Worm (Caenorhabditis elegans) whole organism, L3 larva: ENCODE measurements around the gene F31F6.2.

ENCODE experiments used
- R02D3.7 ChIP-seq: fragments of 150-350 bp; optimal IDR thresholded peaks from 2 replicates; lab custom pipeline; 2014; ENCODE audit warnings: missing biosample characterization, missing genetic modification characterization
- aly-2 ChIP-seq: fragments of 150-350 bp; optimal IDR thresholded peaks from 2 replicates; lab custom pipeline; 2014; ENCODE audit warnings: missing biosample characterization, missing genetic modification characterization
- ceh-28 ChIP-seq: fragments of 150-350 bp; optimal IDR thresholded peaks from 2 replicates; lab custom pipeline; 2014; ENCODE audit warnings: missing biosample characterization, missing genetic modification reagents, missing genetic modification characterization
- ceh-9 ChIP-seq: sonication (generic microtip); optimal IDR thresholded peaks from 2 replicates; lab custom pipeline; 2018; ENCODE audit warnings: missing biosample characterization, missing genetic modification characterization
- daf-12 ChIP-seq: fragments of 150-350 bp; optimal IDR thresholded peaks from 2 replicates; lab custom pipeline; 2014; ENCODE audit warnings: missing biosample characterization, missing genetic modification reagents, missing genetic modification characterization
- egl-5 ChIP-seq: fragments of 150-350 bp; optimal IDR thresholded peaks from 2 replicates; lab custom pipeline; 2017; ENCODE audit warnings: missing biosample characterization, missing genetic modification reagents, missing genetic modification characterization, inconsistent platforms
- elt-1 ChIP-seq: fragments of 150-350 bp; optimal IDR thresholded peaks from 2 replicates; lab custom pipeline; 2014; ENCODE audit warnings: missing biosample characterization, missing genetic modification characterization
- elt-3 ChIP-seq, 3 experiments: fragments of 150-350 bp in 1 of 3; sonication (generic microtip) in 2 of 3; optimal IDR thresholded peaks; 2 replicates in 2 of 3; 4 replicates in 1 of 3; lab custom pipeline; 2014 to 2017; ENCODE audit warnings: missing biosample characterization in 3 of 3, missing genetic modification characterization in 3 of 3
- eor-1 ChIP-seq, 2 experiments: fragments of 150-350 bp; optimal IDR thresholded peaks; 2 replicates each; lab custom pipeline; 2014 to 2018; ENCODE audit warnings: missing biosample characterization in 2 of 2, missing genetic modification characterization in 2 of 2
- fkh-10 ChIP-seq: sonication (generic microtip); optimal IDR thresholded peaks from 2 replicates; lab custom pipeline; 2017; ENCODE audit warnings: missing biosample characterization, missing genetic modification reagents, missing genetic modification characterization
- fos-1 ChIP-seq: fragments of 150-350 bp; optimal IDR thresholded peaks from 2 replicates; lab custom pipeline; 2014; ENCODE audit warnings: missing biosample characterization, missing genetic modification characterization
- jun-1 ChIP-seq: fragments of 150-350 bp; optimal IDR thresholded peaks from 2 replicates; lab custom pipeline; 2014; ENCODE audit warnings: missing biosample characterization, missing genetic modification reagents, missing genetic modification characterization
- lsy-12 ChIP-seq: sonication (generic microtip); optimal IDR thresholded peaks from 2 replicates; lab custom pipeline; 2016; ENCODE audit warnings: mild to moderate bottlenecking, missing genetic modification characterization, missing compliant biosample characterization
- mdl-1 ChIP-seq: fragments of 150-350 bp; optimal IDR thresholded peaks from 2 replicates; lab custom pipeline; 2014; ENCODE audit warnings: missing biosample characterization, missing genetic modification characterization
- mml-1 ChIP-seq: fragments of 150-350 bp; sonication (generic microtip); optimal IDR thresholded peaks from 3 replicates; lab custom pipeline; 2014; ENCODE audit warnings: missing biosample characterization, missing genetic modification characterization
- nfya-1 ChIP-seq: sonication (generic microtip); optimal IDR thresholded peaks from 2 replicates; lab custom pipeline; 2017; ENCODE audit warnings: missing genetic modification characterization, mild to moderate bottlenecking, missing compliant biosample characterization, antibody characterized with exemption, moderate library complexity; ENCODE audit not compliant: insufficient read depth
- nhr-11 ChIP-seq: fragments of 150-350 bp; optimal IDR thresholded peaks from 2 replicates; lab custom pipeline; 2014; ENCODE audit warnings: missing biosample characterization, missing genetic modification characterization
- nhr-237 ChIP-seq: fragments of 150-350 bp; optimal IDR thresholded peaks from 2 replicates; lab custom pipeline; 2014; ENCODE audit warnings: missing biosample characterization, missing genetic modification characterization
- nhr-28 ChIP-seq: fragments of 150-350 bp; optimal IDR thresholded peaks from 2 replicates; lab custom pipeline; 2014; ENCODE audit warnings: missing biosample characterization, missing genetic modification characterization
- nhr-43 ChIP-seq: sonication (generic microtip); optimal IDR thresholded peaks from 2 replicates; lab custom pipeline; 2016; ENCODE audit warnings: mild to moderate bottlenecking, missing genetic modification characterization, missing compliant biosample characterization; ENCODE audit not compliant: poor library complexity, severe bottlenecking
- nhr-67 ChIP-seq: fragments of 150-350 bp; optimal IDR thresholded peaks from 2 replicates; lab custom pipeline; 2014; ENCODE audit warnings: missing biosample characterization, missing genetic modification characterization
- nhr-76 ChIP-seq: fragments of 150-350 bp; sonication (generic microtip); optimal IDR thresholded peaks from 5 replicates; lab custom pipeline; 2014; ENCODE audit warnings: missing biosample characterization, missing genetic modification characterization
- pha-4 ChIP-seq: fragments of 150-350 bp; optimal IDR thresholded peaks from 2 replicates; lab custom pipeline; 2014; ENCODE audit warnings: missing biosample characterization, missing genetic modification reagents, missing genetic modification characterization
- pqm-1 ChIP-seq: fragments of 150-350 bp; optimal IDR thresholded peaks from 2 replicates; lab custom pipeline; 2017; ENCODE audit warnings: missing biosample characterization, missing genetic modification characterization, inconsistent platforms
- sea-2 ChIP-seq: fragments of 150-350 bp; sonication (generic microtip); optimal IDR thresholded peaks from 4 replicates; lab custom pipeline; 2014; ENCODE audit warnings: missing biosample characterization, missing genetic modification reagents, missing genetic modification characterization
- skn-1 ChIP-seq: fragments of 150-350 bp; optimal IDR thresholded peaks from 2 replicates; lab custom pipeline; 2014; ENCODE audit warnings: missing biosample characterization, missing genetic modification characterization
- snpc-4 ChIP-seq: fragments of 150-350 bp; optimal IDR thresholded peaks from 2 replicates; lab custom pipeline; 2014; ENCODE audit warnings: missing biosample characterization, missing genetic modification characterization
- tbx-2 ChIP-seq: sonication (generic microtip); optimal IDR thresholded peaks from 2 replicates; lab custom pipeline; 2016; ENCODE audit warnings: mild to moderate bottlenecking, missing genetic modification characterization, missing compliant biosample characterization
- unc-39 ChIP-seq: sonication (generic microtip); optimal IDR thresholded peaks from 4 replicates; lab custom pipeline; 2017; ENCODE audit warnings: missing biosample characterization, missing genetic modification characterization
- ztf-4 ChIP-seq: fragments of 150-350 bp; optimal IDR thresholded peaks from 2 replicates; lab custom pipeline; 2014; ENCODE audit warnings: missing biosample characterization, missing genetic modification characterization

F31F6.2 gene

DNA sequence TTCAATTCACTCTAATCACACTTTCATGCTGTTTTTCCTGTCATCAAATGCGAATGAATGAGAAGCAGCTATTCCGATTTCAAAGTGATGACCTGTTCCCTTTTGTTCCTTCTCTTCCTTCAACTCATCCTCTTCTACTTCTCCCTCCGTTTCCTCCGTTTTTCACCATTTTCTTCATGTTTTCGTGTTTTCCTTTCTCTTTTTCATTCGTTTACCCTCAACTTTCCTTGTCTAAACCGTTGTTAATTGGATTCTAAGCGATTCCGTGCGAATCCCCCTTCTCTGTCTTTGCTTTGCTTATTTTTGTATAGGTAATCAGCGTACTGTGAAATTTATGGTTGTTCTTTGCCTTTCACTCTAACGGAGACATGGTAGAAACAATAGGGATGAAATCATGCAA lies 14.2 kb upstream of the F31F6.2 start:
- no peak for TF ChIP-seq R02D3.7 (tag; lab: Kevin White, UChicago)
- TF ChIP-seq mdl-1 (tag; lab: Kevin White, UChicago): no peak
- TF ChIP-seq ceh-9: no peak
- no peak for TF ChIP-seq ceh-28 (tag; lab: Kevin White, UChicago)
- TF ChIP-seq jun-1 (tag; lab: Kevin White, UChicago): no peak
- no peak for TF ChIP-seq nhr-11 (tag; lab: Kevin White, UChicago)
- TF ChIP-seq snpc-4 (tag; lab: Kevin White, UChicago): no peak
- TF ChIP-seq elt-3 (tag; optimal IDR thresholded peaks at IDR 0.05; lab: Kevin White, UChicago): no peak
- no peak for TF ChIP-seq nhr-28
- no peak for TF ChIP-seq nfya-1 (tag; lab: Kevin White, UChicago)
- no peak for TF ChIP-seq elt-1 (tag; lab: Kevin White, UChicago)
- no peak for TF ChIP-seq pha-4 (tag; lab: Kevin White, UChicago)
- TF ChIP-seq egl-5 (tag; lab: Kevin White, UChicago): no peak
- no peak for TF ChIP-seq nhr-67 (tag; lab: Kevin White, UChicago)
- no peak for TF ChIP-seq tbx-2 (tag; lab: Kevin White, UChicago)

DNA sequence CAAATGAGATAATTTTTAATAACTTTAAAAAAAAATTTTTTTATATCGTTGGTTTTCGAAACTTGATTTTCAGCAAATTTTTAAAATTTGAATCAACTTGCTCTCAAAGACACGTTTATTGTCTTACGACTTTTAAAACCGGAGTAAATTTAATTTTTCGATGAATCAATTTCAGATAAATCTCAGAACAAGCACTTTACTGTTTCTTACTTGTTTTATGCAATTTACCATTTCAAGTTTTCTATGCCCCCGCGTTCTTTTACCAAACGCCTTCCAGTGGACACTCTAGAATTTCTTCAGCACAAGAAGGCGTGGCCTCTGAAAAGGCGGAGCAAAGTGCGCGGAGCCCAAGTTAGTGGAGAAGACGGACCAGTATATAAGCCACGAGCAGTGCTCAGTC lies 9.4 kb upstream of the F31F6.2 start, which contains the start of gene flp-8:
Gene flp-8, plus strand, starts transcription at position 301 of the 400 bp plus-strand sequence.
- TF ChIP-seq fkh-10 (GFP tag; lab: Kevin White, UChicago) (no peak), nfya-1 (tag; lab: Kevin White, UChicago) (no peak), nhr-237 (tag; lab: Kevin White, UChicago) (no peak), mdl-1 (tag; lab: Kevin White, UChicago) (no peak), egl-5 (tag; lab: Kevin White, UChicago) (no peak), elt-3 (tag; optimal IDR thresholded peaks at IDR 0.05; lab: Kevin White, UChicago) (no peak), nhr-67 (tag; lab: Kevin White, UChicago) (no peak), tbx-2 (tag; lab: Kevin White, UChicago) (no peak)

DNA sequence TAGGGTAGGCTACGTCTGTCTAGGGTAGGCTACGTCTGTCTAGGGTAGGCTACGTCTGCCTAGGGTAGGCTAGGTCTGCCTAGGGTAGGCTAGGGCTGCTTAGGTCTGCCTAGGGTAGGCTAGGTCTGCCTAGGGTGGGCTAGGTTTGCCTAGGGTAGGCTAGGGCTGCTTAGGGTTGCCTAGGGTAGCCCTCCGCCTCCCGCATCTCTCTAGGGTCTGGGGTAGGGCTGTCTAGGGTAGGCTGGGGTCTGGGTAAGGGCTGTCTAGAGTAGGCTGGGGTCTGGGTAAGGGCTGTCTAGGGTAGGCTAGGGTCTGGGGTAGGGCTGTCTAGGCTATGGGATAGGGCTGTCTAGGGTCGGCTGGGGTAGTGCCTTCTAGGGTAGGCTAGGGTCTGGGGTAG lies 6.0 kb upstream of the F31F6.2 start:
- TF ChIP-seq nhr-76 (tag; lab: Kevin White, UChicago) (no peak), nhr-43 (tag; lab: Kevin White, UChicago) (no peak), mml-1 (tag; lab: Kevin White, UChicago) (no peak), skn-1 (tag; lab: Kevin White, UChicago) (no peak), fos-1 (tag; lab: Kevin White, UChicago) (no peak), tbx-2 (tag; lab: Kevin White, UChicago) (no peak), fkh-10 (GFP tag; lab: Kevin White, UChicago) (no peak), ztf-4 (tag; lab: Kevin White, UChicago) (no peak), pqm-1 (tag; lab: Kevin White, UChicago) (no peak), aly-2 (tag; lab: Kevin White, UChicago) (no peak), nhr-67 (tag; lab: Kevin White, UChicago) (no peak), eor-1 (tag; optimal IDR thresholded peaks at IDR 0.05; lab: Kevin White, UChicago) (no peak), nhr-11 (tag; lab: Kevin White, UChicago) (no peak), daf-12 (tag; lab: Kevin White, UChicago) (no peak)

DNA sequence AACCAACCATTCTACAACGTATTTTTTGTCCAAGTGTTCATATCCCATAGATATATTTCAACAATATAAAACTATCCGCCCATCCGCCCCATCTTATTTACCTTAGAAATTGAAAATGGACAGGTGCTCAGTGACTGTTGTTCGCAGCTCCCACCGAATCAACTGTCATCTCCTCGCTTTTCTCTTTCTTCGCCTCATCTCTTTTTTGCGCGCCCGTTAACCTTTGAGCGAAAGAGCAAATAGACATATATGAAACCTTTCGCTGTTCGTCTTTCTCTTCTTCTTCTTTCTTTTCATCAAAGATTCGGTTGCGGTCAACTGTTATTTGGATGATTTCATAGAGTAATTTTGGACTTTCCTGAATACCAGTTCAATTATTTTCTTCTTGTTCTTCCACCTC lies 4.0 kb upstream of the F31F6.2 start, which contains the start of gene sssh-1:
Gene sssh-1, plus strand, starts transcription at position 301 of the 400 bp plus-strand sequence.
- TF ChIP-seq unc-39 (tag; lab: Kevin White, UChicago) (no peak), ceh-28 (tag; lab: Kevin White, UChicago) (no peak), pha-4 (tag; lab: Kevin White, UChicago) (peak; percentile 51), fkh-10 (GFP tag; lab: Kevin White, UChicago) (no peak)
- TF ChIP-seq, all 47 proteins: peak for 1

DNA sequence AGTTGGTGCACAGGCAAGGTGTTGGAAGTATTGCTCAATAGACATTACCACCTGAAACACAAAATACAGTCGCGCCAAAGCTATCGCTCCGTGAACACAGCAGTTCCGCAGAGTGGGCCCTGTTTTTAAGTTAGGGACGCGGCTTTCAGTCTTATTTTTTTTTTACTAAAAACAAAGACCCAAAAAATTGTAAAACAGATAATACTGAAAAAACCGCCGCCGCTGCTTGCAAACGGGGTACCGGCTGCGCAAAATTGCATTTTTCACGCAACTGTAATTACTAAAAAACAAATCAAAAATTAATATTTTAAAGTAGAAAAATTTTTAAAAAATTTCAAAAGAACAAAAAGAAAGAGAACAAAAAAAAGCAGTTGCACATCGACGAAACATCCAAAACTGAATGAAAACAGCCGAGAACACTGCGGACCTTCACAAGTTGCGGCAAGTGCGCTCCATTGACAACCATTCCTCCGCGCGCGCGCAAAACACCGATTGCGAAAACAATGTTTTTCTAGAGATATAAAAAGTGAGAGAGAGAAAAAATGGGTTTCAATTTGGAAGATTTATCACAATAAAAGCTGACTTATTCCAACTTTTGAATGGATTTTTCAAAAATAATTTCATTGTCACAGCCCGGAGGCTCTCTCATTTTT lies 1.3 kb upstream of the F31F6.2 start, which contains the start of gene F31F6.3:
Gene F31F6.3, minus strand, starts transcription at position 51 of the 653 bp plus-strand sequence.
- TF ChIP-seq sea-2 (no peak), mml-1 (tag; lab: Kevin White, UChicago) (no peak), fos-1 (tag; lab: Kevin White, UChicago) (no peak), skn-1 (tag; lab: Kevin White, UChicago) (no peak), pqm-1 (tag; lab: Kevin White, UChicago) (no peak), nhr-11 (tag; lab: Kevin White, UChicago) (no peak), lsy-12 (no peak), ceh-28 (tag; lab: Kevin White, UChicago) (no peak)
